Worm (Caenorhabditis elegans): ENCODE results near the gene aptf-3.

The aptf-3 gene

DNA sequence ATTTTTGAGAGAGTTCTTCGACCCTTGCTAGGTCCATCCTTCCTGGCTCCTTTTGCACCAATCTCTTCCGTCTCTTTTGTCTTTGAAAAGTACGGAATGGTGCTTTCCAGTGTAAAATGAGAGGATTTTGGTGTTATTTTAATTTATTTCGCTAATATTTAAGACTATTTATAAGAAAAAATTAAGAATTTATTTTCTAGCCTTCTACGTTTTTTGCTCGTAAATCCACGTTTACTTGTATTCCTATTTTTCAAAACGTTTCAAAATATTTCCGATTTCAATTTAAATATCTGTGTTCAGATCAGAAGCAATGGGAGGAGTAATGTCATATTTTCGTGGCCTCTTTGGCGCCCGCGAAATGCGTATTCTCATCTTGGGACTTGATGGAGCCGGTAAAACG lies 12.3 kb upstream of the aptf-3 start, which contains the start of gene arl-1:
Gene arl-1 (plus strand): TSS at position 301 of the 400 bp plus-strand sequence.
- TF ChIP-seq ref-1 (GFP tag; conservative IDR thresholded peaks at IDR 0.05), result no peak
- TF ChIP-seq tab-1 (GFP tag; IDR thresholded peaks at IDR 0.05), result no peak
- no peak for TF ChIP-seq T22C8.4 (GFP tag; IDR thresholded peaks at IDR 0.05)
- TF ChIP-seq ztf-29 (GFP tag; IDR thresholded peaks at IDR 0.05), result no peak
- TF ChIP-seq flt-1 (GFP tag; IDR thresholded peaks at IDR 0.05), result no peak
- TF ChIP-seq ztf-23 (GFP tag; IDR thresholded peaks at IDR 0.05), result no peak
- TF ChIP-seq cog-1 (tag; optimal IDR thresholded peaks at IDR 0.05), result no peak
- TF ChIP-seq klf-2 (GFP tag; conservative IDR thresholded peaks at IDR 0.05), result no peak

DNA sequence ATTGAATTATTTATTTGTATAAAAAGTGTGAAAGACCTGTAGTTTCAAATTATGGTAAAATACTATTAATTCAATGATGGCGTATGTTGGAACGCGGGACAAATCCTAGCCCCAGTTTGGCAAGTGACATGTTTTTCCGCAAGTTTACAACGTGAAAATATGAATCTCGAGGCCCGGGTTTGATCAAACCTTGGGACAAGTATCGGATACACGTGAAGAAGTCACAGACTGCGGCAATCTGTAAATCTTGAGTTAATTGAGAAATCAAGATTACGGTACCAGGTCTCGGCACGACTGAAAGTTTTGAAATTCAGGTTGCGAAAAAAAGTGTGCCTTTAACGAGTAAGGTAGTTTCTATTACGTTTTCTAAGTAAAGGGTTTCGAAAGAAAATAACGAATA lies 11.0 kb upstream of the aptf-3 start:
- TF ChIP-seq ref-1 (GFP tag; conservative IDR thresholded peaks at IDR 0.05), result no peak
- no peak for TF ChIP-seq ztf-23 (GFP tag; IDR thresholded peaks at IDR 0.05)
- TF ChIP-seq med-1 (GFP tag; optimal IDR thresholded peaks at IDR 0.05; ENCODE audit: insufficient read depth), result no peak
- no peak for TF ChIP-seq klf-2 (GFP tag; conservative IDR thresholded peaks at IDR 0.05)
- no peak for TF ChIP-seq tab-1 (GFP tag; IDR thresholded peaks at IDR 0.05)
- TF ChIP-seq cog-1 (tag; optimal IDR thresholded peaks at IDR 0.05), result no peak
- TF ChIP-seq flt-1 (GFP tag; IDR thresholded peaks at IDR 0.05), result no peak

DNA sequence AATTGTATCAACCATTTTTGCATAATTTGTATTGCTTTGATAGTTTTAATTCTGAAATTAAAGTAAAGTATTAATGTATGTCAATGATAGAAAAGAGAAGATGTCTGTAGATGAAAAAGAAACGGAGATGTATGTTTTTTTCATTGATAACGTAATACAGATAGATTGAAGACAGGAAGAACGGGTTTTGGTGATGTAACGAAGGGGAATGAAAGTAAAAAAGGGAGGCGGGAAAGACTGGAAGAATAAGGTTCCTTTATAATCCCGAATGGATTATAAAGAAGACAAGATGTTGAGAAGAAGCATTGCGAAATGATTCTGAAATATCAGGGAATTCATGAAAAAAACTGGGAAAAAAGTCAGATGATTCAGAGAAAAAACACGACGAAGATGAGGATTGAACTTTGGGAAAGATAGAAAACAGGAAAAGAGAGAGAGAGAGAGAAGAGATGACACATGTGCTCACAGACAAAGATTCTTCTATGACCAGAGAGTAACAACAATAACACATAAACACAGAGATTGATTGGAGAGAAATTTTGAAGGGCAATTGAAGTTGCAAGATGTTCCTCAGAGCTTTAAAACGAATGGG lies 8.9 kb upstream of the aptf-3 start, which contains the start of gene F54C9.11:
Gene F54C9.11 (minus strand): TSS at position 51 of the 592 bp plus-strand sequence.
- TF ChIP-seq T22C8.4 (GFP tag; IDR thresholded peaks at IDR 0.05), result no peak
- no peak for TF ChIP-seq flt-1 (GFP tag; IDR thresholded peaks at IDR 0.05)

DNA sequence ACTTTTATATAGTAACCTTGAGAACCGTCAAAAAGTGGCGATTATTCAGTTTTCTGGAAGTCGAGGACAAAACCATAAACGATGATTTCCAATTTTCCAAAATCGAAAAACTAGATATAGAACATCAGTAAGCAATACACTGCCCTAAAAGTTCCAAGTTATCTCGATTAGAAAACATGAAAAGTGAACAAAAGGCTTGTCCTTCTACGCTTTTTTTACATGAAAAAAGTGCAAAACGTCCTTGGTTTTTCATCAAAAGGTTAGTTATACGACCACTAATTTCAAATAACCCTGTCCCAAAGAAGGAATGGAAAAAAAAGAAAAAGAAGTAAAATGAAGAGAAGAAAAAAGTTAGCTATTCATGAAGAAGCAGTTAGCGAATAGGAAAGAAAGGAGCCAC lies 8.1 kb upstream of the aptf-3 start:
- TF ChIP-seq flt-1 (GFP tag; IDR thresholded peaks at IDR 0.05), result no peak
- no peak for TF ChIP-seq ref-1 (GFP tag; conservative IDR thresholded peaks at IDR 0.05)
- no peak for TF ChIP-seq ztf-29 (GFP tag; IDR thresholded peaks at IDR 0.05)
- TF ChIP-seq med-1 (GFP tag; optimal IDR thresholded peaks at IDR 0.05; ENCODE audit: insufficient read depth), result no peak
- TF ChIP-seq cog-1 (tag; optimal IDR thresholded peaks at IDR 0.05), result no peak
- no peak for TF ChIP-seq T22C8.4 (GFP tag; IDR thresholded peaks at IDR 0.05)
- no peak for TF ChIP-seq tab-1 (GFP tag; IDR thresholded peaks at IDR 0.05)
- TF ChIP-seq klf-2 (GFP tag; conservative IDR thresholded peaks at IDR 0.05), result no peak
- no peak for TF ChIP-seq ztf-23 (GFP tag; IDR thresholded peaks at IDR 0.05)

ce11 chrII:8587660-8588230 lies 6.2 kb upstream of the aptf-3 start:
- no peak for TF ChIP-seq cog-1 (tag; optimal IDR thresholded peaks at IDR 0.05)
- TF ChIP-seq ztf-29 (GFP tag; IDR thresholded peaks at IDR 0.05), result no peak
- TF ChIP-seq ref-1 (GFP tag; conservative IDR thresholded peaks at IDR 0.05), result no peak
- no peak for TF ChIP-seq flt-1 (GFP tag; IDR thresholded peaks at IDR 0.05)
- TF ChIP-seq med-1 (GFP tag; optimal IDR thresholded peaks at IDR 0.05; ENCODE audit: insufficient read depth), result no peak
- TF ChIP-seq ztf-23 (GFP tag; IDR thresholded peaks at IDR 0.05), result no peak
- no peak for TF ChIP-seq klf-2 (GFP tag; conservative IDR thresholded peaks at IDR 0.05)
- TF ChIP-seq T22C8.4 (GFP tag; IDR thresholded peaks at IDR 0.05), result no peak
- TF ChIP-seq tab-1 (GFP tag; IDR thresholded peaks at IDR 0.05), result no peak

- TF ChIP-seq ref-1 (GFP tag; conservative IDR thresholded peaks at IDR 0.05), result no peak
- no peak for TF ChIP-seq flt-1 (GFP tag; IDR thresholded peaks at IDR 0.05)
- TF ChIP-seq tab-1 (GFP tag; IDR thresholded peaks at IDR 0.05), result no peak
- TF ChIP-seq klf-2 (GFP tag; conservative IDR thresholded peaks at IDR 0.05), result no peak
- TF ChIP-seq T22C8.4 (GFP tag; IDR thresholded peaks at IDR 0.05), result no peak
- TF ChIP-seq ztf-23 (GFP tag; IDR thresholded peaks at IDR 0.05), result no peak
- no peak for TF ChIP-seq cog-1 (tag; optimal IDR thresholded peaks at IDR 0.05)
- TF ChIP-seq ztf-29 (GFP tag; IDR thresholded peaks at IDR 0.05), result no peak
- no peak for TF ChIP-seq med-1 (GFP tag; optimal IDR thresholded peaks at IDR 0.05; ENCODE audit: insufficient read depth)
Measured at ce11 chrII:8588442-8588841, 5.5 kb upstream of the aptf-3 start.

DNA sequence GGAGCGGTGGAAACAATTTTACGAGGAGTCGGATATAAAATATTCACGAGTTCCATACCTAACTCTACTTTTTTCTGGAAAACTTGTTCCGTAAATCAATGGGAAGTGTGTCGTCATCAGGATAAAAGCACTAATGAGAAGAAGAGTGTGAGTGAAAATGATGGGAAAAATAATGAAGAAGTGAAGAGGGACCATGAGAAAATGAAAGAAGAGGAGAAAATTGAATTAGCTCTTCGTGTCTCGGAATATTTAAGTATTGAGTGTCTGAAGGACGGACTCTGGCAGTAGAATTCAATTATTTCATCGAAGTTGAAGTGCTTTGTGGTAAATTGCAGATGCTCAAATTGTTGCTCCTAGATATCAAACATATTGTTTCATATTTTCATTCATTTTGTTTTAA lies 4.8 kb upstream of the aptf-3 start:
- TF ChIP-seq flt-1 (GFP tag; IDR thresholded peaks at IDR 0.05), result no peak
- no peak for TF ChIP-seq med-1 (GFP tag; optimal IDR thresholded peaks at IDR 0.05; ENCODE audit: insufficient read depth)
- TF ChIP-seq ztf-29 (GFP tag; IDR thresholded peaks at IDR 0.05), result no peak
- TF ChIP-seq ztf-23 (GFP tag; IDR thresholded peaks at IDR 0.05), result no peak

ce11 chrII:8590684-8591083 lies 3.3 kb upstream of the aptf-3 start, which contains the start of gene aptf-4:
aptf-4 (plus strand) TSS chrII:8590984.
- TF ChIP-seq ref-1 (GFP tag; conservative IDR thresholded peaks at IDR 0.05) (no peak), cog-1 (tag; optimal IDR thresholded peaks at IDR 0.05) (no peak), ztf-29 (GFP tag; IDR thresholded peaks at IDR 0.05) (no peak), tab-1 (GFP tag; IDR thresholded peaks at IDR 0.05) (no peak), klf-2 (GFP tag; conservative IDR thresholded peaks at IDR 0.05) (no peak), med-1 (GFP tag; optimal IDR thresholded peaks at IDR 0.05; ENCODE audit: insufficient read depth) (no peak), flt-1 (GFP tag; IDR thresholded peaks at IDR 0.05) (no peak), ztf-23 (GFP tag; IDR thresholded peaks at IDR 0.05) (no peak), T22C8.4 (GFP tag; IDR thresholded peaks at IDR 0.05) (no peak)

DNA sequence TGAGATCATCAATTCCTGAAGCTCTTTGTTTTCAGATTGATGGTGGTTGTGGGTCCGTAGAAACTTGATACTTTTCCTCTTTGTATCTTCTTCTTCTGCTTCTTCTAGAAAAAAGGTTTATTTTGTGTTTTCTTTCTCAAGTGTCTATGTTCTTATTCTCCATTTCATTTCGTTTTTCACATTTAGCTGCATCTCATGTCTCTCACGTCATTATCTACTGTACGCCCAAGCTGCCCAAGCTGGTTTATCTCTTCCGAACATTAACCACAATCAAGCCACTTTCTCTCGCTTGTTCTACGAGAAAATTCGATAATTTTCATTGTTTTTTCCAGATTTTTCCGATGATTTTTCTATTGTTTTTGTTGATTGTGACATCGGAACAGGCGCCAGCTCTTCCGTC lies 5.2 kb downstream of the aptf-3 start, which contains the start of gene F28C6.5:
Gene F28C6.5 (plus strand): TSS at position 301 of the 400 bp plus-strand sequence.
- TF ChIP-seq ztf-29 (GFP tag; IDR thresholded peaks at IDR 0.05) (no peak), ref-1 (GFP tag; conservative IDR thresholded peaks at IDR 0.05) (no peak), cog-1 (tag; optimal IDR thresholded peaks at IDR 0.05) (no peak)

- TF ChIP-seq klf-2 (GFP tag; conservative IDR thresholded peaks at IDR 0.05), result no peak
- no peak for TF ChIP-seq med-1 (GFP tag; optimal IDR thresholded peaks at IDR 0.05; ENCODE audit: insufficient read depth)
- no peak for TF ChIP-seq T22C8.4 (GFP tag; IDR thresholded peaks at IDR 0.05)
- TF ChIP-seq ztf-23 (GFP tag; IDR thresholded peaks at IDR 0.05), result no peak
- TF ChIP-seq cog-1 (tag; optimal IDR thresholded peaks at IDR 0.05), result no peak
- no peak for TF ChIP-seq tab-1 (GFP tag; IDR thresholded peaks at IDR 0.05)
- no peak for TF ChIP-seq flt-1 (GFP tag; IDR thresholded peaks at IDR 0.05)
- TF ChIP-seq ztf-29 (GFP tag; IDR thresholded peaks at IDR 0.05), result no peak
- TF ChIP-seq ref-1 (GFP tag; conservative IDR thresholded peaks at IDR 0.05), result no peak
Measured at ce11 chrII:8600165-8600564, 6.2 kb downstream of the aptf-3 start, which contains the start of gene pigg-1. pigg-1 (minus strand) TSS chrII:8600265.

Measured in whole organism, midembryonic.